Worm (Caenorhabditis elegans) whole organism, L3 larva: ENCODE results near the gene tkt-1.

ENCODE experiments used
- R02D3.7 ChIP-seq: fragments of 150-350 bp; optimal IDR thresholded peaks from 2 replicates; lab custom pipeline; 2014; ENCODE audit warnings: missing biosample characterization, missing genetic modification characterization
- ZK546.5 ChIP-seq: sonication (generic microtip); optimal IDR thresholded peaks from 2 replicates; lab custom pipeline; 2017; ENCODE audit warnings: missing biosample characterization, missing genetic modification characterization
- ceh-16 ChIP-seq: sonication (generic microtip); optimal IDR thresholded peaks from 2 replicates; lab custom pipeline; 2017; ENCODE audit warnings: missing biosample characterization, missing genetic modification characterization
- ceh-82 ChIP-seq: fragments of 150-350 bp; optimal IDR thresholded peaks from 2 replicates; lab custom pipeline; 2014; ENCODE audit warnings: missing biosample characterization, missing genetic modification characterization
- ceh-9 ChIP-seq: sonication (generic microtip); optimal IDR thresholded peaks from 2 replicates; lab custom pipeline; 2018; ENCODE audit warnings: missing biosample characterization, missing genetic modification characterization
- daf-12 ChIP-seq: fragments of 150-350 bp; optimal IDR thresholded peaks from 2 replicates; lab custom pipeline; 2014; ENCODE audit warnings: missing biosample characterization, missing genetic modification reagents, missing genetic modification characterization
- egl-27 ChIP-seq: sonication (generic microtip); optimal IDR thresholded peaks from 4 replicates; lab custom pipeline; 2017; ENCODE audit warnings: missing biosample characterization, missing genetic modification reagents, missing genetic modification characterization
- egl-5 ChIP-seq: fragments of 150-350 bp; optimal IDR thresholded peaks from 2 replicates; lab custom pipeline; 2017; ENCODE audit warnings: missing biosample characterization, missing genetic modification reagents, missing genetic modification characterization, inconsistent platforms
- elt-2 ChIP-seq: sonication (generic microtip); optimal IDR thresholded peaks from 2 replicates; lab custom pipeline; 2016; ENCODE audit warnings: missing genetic modification reagents, mild to moderate bottlenecking, missing genetic modification characterization, missing compliant biosample characterization
- elt-3 ChIP-seq, 3 experiments: fragments of 150-350 bp in 1 of 3; sonication (generic microtip) in 2 of 3; optimal IDR thresholded peaks; 2 replicates in 2 of 3; 4 replicates in 1 of 3; lab custom pipeline; 2014 to 2017; ENCODE audit warnings: missing biosample characterization in 3 of 3, missing genetic modification characterization in 3 of 3
- eor-1 ChIP-seq, 2 experiments: fragments of 150-350 bp; optimal IDR thresholded peaks; 2 replicates each; lab custom pipeline; 2014 to 2018; ENCODE audit warnings: missing biosample characterization in 2 of 2, missing genetic modification characterization in 2 of 2
- fkh-10 ChIP-seq: sonication (generic microtip); optimal IDR thresholded peaks from 2 replicates; lab custom pipeline; 2017; ENCODE audit warnings: missing biosample characterization, missing genetic modification reagents, missing genetic modification characterization
- fkh-2 ChIP-seq: fragments of 150-350 bp; optimal IDR thresholded peaks from 2 replicates; lab custom pipeline; 2014; ENCODE audit warnings: missing biosample characterization, missing genetic modification reagents, missing genetic modification characterization
- fos-1 ChIP-seq: fragments of 150-350 bp; optimal IDR thresholded peaks from 2 replicates; lab custom pipeline; 2014; ENCODE audit warnings: missing biosample characterization, missing genetic modification characterization
- hmg-11 ChIP-seq: sonication (generic microtip); optimal IDR thresholded peaks from 2 replicates; lab custom pipeline; 2016; ENCODE audit warnings: missing genetic modification characterization, missing compliant biosample characterization
- jun-1 ChIP-seq: fragments of 150-350 bp; optimal IDR thresholded peaks from 2 replicates; lab custom pipeline; 2014; ENCODE audit warnings: missing biosample characterization, missing genetic modification reagents, missing genetic modification characterization
- lin-15B ChIP-seq: fragments of 150-350 bp; optimal IDR thresholded peaks from 2 replicates; lab custom pipeline; 2014; ENCODE audit warnings: missing biosample characterization, missing genetic modification characterization
- lin-39 ChIP-seq: fragments of 150-350 bp; optimal IDR thresholded peaks from 2 replicates; lab custom pipeline; 2018; ENCODE audit warnings: missing biosample characterization, missing genetic modification reagents, missing genetic modification characterization
- lsy-12 ChIP-seq: sonication (generic microtip); optimal IDR thresholded peaks from 2 replicates; lab custom pipeline; 2016; ENCODE audit warnings: mild to moderate bottlenecking, missing genetic modification characterization, missing compliant biosample characterization
- mdl-1 ChIP-seq: fragments of 150-350 bp; optimal IDR thresholded peaks from 2 replicates; lab custom pipeline; 2014; ENCODE audit warnings: missing biosample characterization, missing genetic modification characterization
- nfya-1 ChIP-seq: sonication (generic microtip); optimal IDR thresholded peaks from 2 replicates; lab custom pipeline; 2017; ENCODE audit warnings: missing genetic modification characterization, mild to moderate bottlenecking, missing compliant biosample characterization, antibody characterized with exemption, moderate library complexity; ENCODE audit not compliant: insufficient read depth
- nhr-12 ChIP-seq: fragments of 150-350 bp; optimal IDR thresholded peaks from 2 replicates; lab custom pipeline; 2014; ENCODE audit warnings: missing biosample characterization, missing genetic modification characterization
- nhr-23 ChIP-seq: fragments of 150-350 bp; optimal IDR thresholded peaks from 2 replicates; lab custom pipeline; 2014; ENCODE audit warnings: missing biosample characterization, missing genetic modification reagents, missing genetic modification characterization
- nhr-25 ChIP-seq: sonication (generic microtip); optimal IDR thresholded peaks from 2 replicates; lab custom pipeline; 2017; ENCODE audit warnings: missing biosample characterization, missing genetic modification characterization
- nhr-43 ChIP-seq: sonication (generic microtip); optimal IDR thresholded peaks from 2 replicates; lab custom pipeline; 2016; ENCODE audit warnings: mild to moderate bottlenecking, missing genetic modification characterization, missing compliant biosample characterization; ENCODE audit not compliant: poor library complexity, severe bottlenecking
- nhr-76 ChIP-seq: fragments of 150-350 bp; sonication (generic microtip); optimal IDR thresholded peaks from 5 replicates; lab custom pipeline; 2014; ENCODE audit warnings: missing biosample characterization, missing genetic modification characterization
- nhr-77 ChIP-seq: fragments of 150-350 bp; optimal IDR thresholded peaks from 2 replicates; lab custom pipeline; 2014; ENCODE audit warnings: missing biosample characterization, missing genetic modification characterization
- pha-4 ChIP-seq: fragments of 150-350 bp; optimal IDR thresholded peaks from 2 replicates; lab custom pipeline; 2014; ENCODE audit warnings: missing biosample characterization, missing genetic modification reagents, missing genetic modification characterization
- sea-2 ChIP-seq: fragments of 150-350 bp; sonication (generic microtip); optimal IDR thresholded peaks from 4 replicates; lab custom pipeline; 2014; ENCODE audit warnings: missing biosample characterization, missing genetic modification reagents, missing genetic modification characterization
- skn-1 ChIP-seq: fragments of 150-350 bp; optimal IDR thresholded peaks from 2 replicates; lab custom pipeline; 2014; ENCODE audit warnings: missing biosample characterization, missing genetic modification characterization
- snpc-4 ChIP-seq: fragments of 150-350 bp; optimal IDR thresholded peaks from 2 replicates; lab custom pipeline; 2014; ENCODE audit warnings: missing biosample characterization, missing genetic modification characterization
- tbx-2 ChIP-seq: sonication (generic microtip); optimal IDR thresholded peaks from 2 replicates; lab custom pipeline; 2016; ENCODE audit warnings: mild to moderate bottlenecking, missing genetic modification characterization, missing compliant biosample characterization
- unc-39 ChIP-seq: sonication (generic microtip); optimal IDR thresholded peaks from 4 replicates; lab custom pipeline; 2017; ENCODE audit warnings: missing biosample characterization, missing genetic modification characterization
- unc-62 ChIP-seq: fragments of 150-350 bp; sonication (generic microtip); optimal IDR thresholded peaks from 4 replicates; lab custom pipeline; 2014; ENCODE audit warnings: missing biosample characterization, missing genetic modification reagents, missing genetic modification characterization
- zag-1 ChIP-seq: fragments of 150-350 bp; optimal IDR thresholded peaks from 2 replicates; lab custom pipeline; 2014; ENCODE audit warnings: missing biosample characterization, missing genetic modification characterization
- ztf-11 ChIP-seq: fragments of 150-350 bp; optimal IDR thresholded peaks from 2 replicates; lab custom pipeline; 2014; ENCODE audit warnings: missing biosample characterization, missing genetic modification characterization

The tkt-1 gene

DNA sequence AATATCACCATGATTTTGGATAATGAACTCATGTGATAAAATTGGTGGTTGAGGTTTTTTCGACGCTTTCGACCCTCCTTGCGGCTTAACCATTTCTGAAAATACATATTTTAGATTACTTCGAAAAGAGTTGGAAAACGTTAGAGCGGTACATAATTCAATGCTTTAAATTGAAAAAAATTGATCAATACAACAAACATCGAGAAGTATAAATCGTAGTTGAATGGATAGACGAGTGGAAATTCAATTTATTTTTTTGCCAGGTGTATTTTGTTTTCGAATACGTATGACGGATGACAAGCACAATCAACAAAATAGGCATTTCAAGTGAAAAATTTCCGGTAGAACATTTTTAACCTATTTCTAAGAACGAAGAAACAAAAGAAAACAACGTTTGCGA is 22.2 kb upstream of the tkt-1 start, which contains the start of gene tram-1:
Gene tram-1, minus strand, starts transcription at position 101 of the 400 bp plus-strand sequence.
- TF ChIP-seq skn-1 (tag; lab: Kevin White, UChicago) (no peak), jun-1 (tag; lab: Kevin White, UChicago) (no peak), fos-1 (no peak), ceh-82 (tag; lab: Kevin White, UChicago) (no peak), elt-2 (no peak)

DNA sequence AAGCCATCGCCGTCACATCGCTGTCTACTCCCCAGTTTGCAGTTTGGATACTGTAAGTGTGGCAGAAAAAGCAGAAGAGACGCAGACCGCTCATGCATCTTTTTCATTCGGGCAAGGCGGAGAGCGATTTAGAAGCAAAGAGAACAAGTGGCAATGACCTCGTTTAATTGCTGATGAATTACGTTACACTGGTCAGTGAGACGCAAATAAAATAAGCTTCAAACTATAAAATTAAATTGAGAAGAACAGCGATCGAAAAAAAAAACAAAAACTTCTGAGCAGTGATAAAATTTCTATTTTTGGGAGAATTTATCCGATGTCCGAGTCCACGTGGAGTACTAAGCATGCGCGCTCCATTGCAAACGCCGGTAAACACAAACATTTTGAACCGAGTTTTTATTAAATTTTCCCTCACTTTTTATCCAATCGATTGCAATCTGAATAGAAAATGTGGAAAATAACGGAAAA is 21.3 kb upstream of the tkt-1 start, which contains the start of gene C24F3.2:
Gene C24F3.2, plus strand, starts transcription at position 418 of the 468 bp plus-strand sequence.
- TF ChIP-seq zag-1 (tag; lab: Kevin White, UChicago), result no peak
- TF ChIP-seq lin-39 (tag; lab: Kevin White, UChicago), result peak; percentile 75
- TF ChIP-seq egl-27 (tag; lab: Kevin White, UChicago), result no peak
- peak; percentile 14 for TF ChIP-seq unc-62
- no peak for TF ChIP-seq R02D3.7 (tag; lab: Kevin White, UChicago)
- TF ChIP-seq lin-15B, result peak; percentile 69
- TF ChIP-seq fkh-10 (GFP tag; lab: Kevin White, UChicago), result peak; percentile 4
- peak; percentile 73 for TF ChIP-seq egl-5
- TF ChIP-seq snpc-4 (tag; lab: Kevin White, UChicago), result no peak
- TF ChIP-seq jun-1 (tag; lab: Kevin White, UChicago), result peak; percentile 48
- TF ChIP-seq pha-4 (tag; lab: Kevin White, UChicago), result peak; percentile 55
- TF ChIP-seq daf-12, result no peak
- peak; percentile 70 for TF ChIP-seq lsy-12 (tag; lab: Kevin White, UChicago)
- TF ChIP-seq elt-3 (tag; optimal IDR thresholded peaks at IDR 0.05; lab: Kevin White, UChicago), result no peak
- peak; percentile 35 for TF ChIP-seq elt-2
- TF ChIP-seq nhr-25 (tag; lab: Kevin White, UChicago), result peak; percentile 96
- peak; percentile 89 for TF ChIP-seq nhr-23
- TF ChIP-seq tbx-2 (tag; lab: Kevin White, UChicago), result peak; percentile 3
- TF ChIP-seq nfya-1 (tag; lab: Kevin White, UChicago), result peak; percentile 88
- TF ChIP-seq nhr-43 (tag; lab: Kevin White, UChicago), result no peak
- TF ChIP-seq skn-1 (tag; lab: Kevin White, UChicago), result peak; percentile 19
- TF ChIP-seq ZK546.5, result no peak
- TF ChIP-seq, all 47 proteins: peak for 14

ce11 chrIV:10223723-10224122 is 19.7 kb upstream of the tkt-1 start, which contains the start of gene nas-12:
Gene nas-12 (plus strand): TSS chrIV:10224023.
- no peak for TF ChIP-seq elt-2
- TF ChIP-seq ceh-16 (tag; lab: Kevin White, UChicago), result no peak
- no peak for TF ChIP-seq sea-2 (GFP tag; lab: Kevin White, UChicago)

- TF ChIP-seq fkh-10 (GFP tag; lab: Kevin White, UChicago) (no peak), nhr-76 (no peak), ZK546.5 (no peak), unc-62 (no peak), R02D3.7 (tag; lab: Kevin White, UChicago) (no peak), elt-3 (tag; optimal IDR thresholded peaks at IDR 0.05; lab: Kevin White, UChicago) (no peak), eor-1 (tag; optimal IDR thresholded peaks at IDR 0.05; lab: Kevin White, UChicago) (no peak), ceh-9 (tag; lab: Kevin White, UChicago) (no peak)
Observed at ce11 chrIV:10227534-10227933, 15.9 kb upstream of the tkt-1 start, which contains the start of gene F01G10.6. Gene F01G10.6 (minus strand): TSS chrIV:10227634.

ce11 chrIV:10230971-10231370 is 12.4 kb upstream of the tkt-1 start, which contains the start of gene F01G10.5:
Gene F01G10.5 (minus strand): TSS chrIV:10231071.
- TF ChIP-seq nhr-12 (tag; lab: Kevin White, UChicago) (no peak), hmg-11 (tag; lab: Kevin White, UChicago) (no peak), nhr-77 (tag; lab: Kevin White, UChicago) (no peak), unc-39 (tag; lab: Kevin White, UChicago) (no peak), mdl-1 (tag; lab: Kevin White, UChicago) (no peak), nhr-76 (no peak), ztf-11 (tag; lab: Kevin White, UChicago) (no peak), ZK546.5 (no peak), fkh-2 (no peak), skn-1 (tag; lab: Kevin White, UChicago) (no peak), nhr-43 (tag; lab: Kevin White, UChicago) (no peak), elt-3 (tag; optimal IDR thresholded peaks at IDR 0.05; lab: Kevin White, UChicago) (no peak), nhr-23 (no peak), nhr-25 (tag; lab: Kevin White, UChicago) (no peak)
- TF ChIP-seq, all 47 proteins: peak for 0
